Fruit fly (Drosophila melanogaster): ENCODE data around the gene EloA.

Gene EloA

dm6 chr3R:23228605-23229264 is 22.6 kb upstream of the EloA start (continued):
- TF ChIP-seq vvl (GFP tag; IDR thresholded peaks at IDR 0.05) (peak; percentile 71; the same call in 1 of the 2 replicates), sisA (GFP tag; IDR thresholded peaks at IDR 0.05) (no peak), bcd (GFP tag; optimal IDR thresholded peaks at IDR 0.05) (peak; percentile 33), CG2129 (GFP tag; IDR thresholded peaks at IDR 0.05; ENCODE audit: partially characterized antibody) (no peak), ase (GFP tag; IDR thresholded peaks at IDR 0.05) (no peak), ssp (GFP tag; IDR thresholded peaks at IDR 0.05) (no peak), cg (GFP tag; optimal IDR thresholded peaks at IDR 0.05) (no peak), CG31365 (tag; optimal IDR thresholded peaks at IDR 0.05) (peak; percentile 29), Mes4 (GFP tag; optimal IDR thresholded peaks at IDR 0.05) (no peak), ERR (GFP tag; optimal IDR thresholded peaks at IDR 0.05) (peak; percentile 6), Vsx1 (GFP tag; optimal IDR thresholded peaks at IDR 0.05) (peak; percentile 25), CG12071 (GFP tag; optimal IDR thresholded peaks at IDR 0.05) (no peak), Adf1 (GFP tag; IDR thresholded peaks at IDR 0.05) (peak; percentile 27; the same call in 1 of the 2 replicates), sens-2 (GFP tag; IDR thresholded peaks at IDR 0.05) (no peak), caup (GFP tag; optimal IDR thresholded peaks at IDR 0.05; ENCODE audit: severe bottlenecking) (peak; percentile 12), trh (GFP tag; optimal IDR thresholded peaks at IDR 0.05) (no peak), kah (GFP tag; optimal IDR thresholded peaks at IDR 0.05) (no peak), Dll (GFP tag; IDR thresholded peaks at IDR 0.05; ENCODE audit: partially characterized antibody) (no peak), mirr (GFP tag; optimal IDR thresholded peaks at IDR 0.05) (peak; percentile 93), vfl (GFP tag; optimal IDR thresholded peaks at IDR 0.05) (peak; percentile 30), Trl (optimal IDR thresholded peaks at IDR 0.05) (peak in 1 of 2 experiments; percentile 74), Trl (GFP tag; optimal IDR thresholded peaks at IDR 0.05) (no peak), org-1 (GFP tag; optimal IDR thresholded peaks at IDR 0.05) (peak; percentile 26), tna (GFP tag; IDR thresholded peaks at IDR 0.05; ENCODE audit: partially characterized antibody) (no peak), dysf (GFP tag; IDR thresholded peaks at IDR 0.05) (peak; percentile 36; the same call in 2 of the 3 replicates), sug (tag; optimal IDR thresholded peaks at IDR 0.05) (peak; percentile 72), Fer1 (GFP tag; optimal IDR thresholded peaks at IDR 0.05) (peak; percentile 43), Dp (GFP tag; optimal IDR thresholded peaks at IDR 0.05) (no peak), ac (GFP tag; optimal IDR thresholded peaks at IDR 0.05) (no peak), knrl (GFP tag; IDR thresholded peaks at IDR 0.05; ENCODE audit: partially characterized antibody) (no peak), GATAe (GFP tag; conservative IDR thresholded peaks at IDR 0.05) (no peak), Spps (tag; optimal IDR thresholded peaks at IDR 0.05) (no peak), CG15479 (GFP tag; optimal IDR thresholded peaks at IDR 0.05) (no peak), eve (GFP tag; optimal IDR thresholded peaks at IDR 0.05) (no peak), abd-A (tag; optimal IDR thresholded peaks at IDR 0.05) (peak; percentile 26), unpg (GFP tag; optimal IDR thresholded peaks at IDR 0.05) (no peak), CG4360 (GFP tag; IDR thresholded peaks at IDR 0.05) (no peak), CG6683 (GFP tag; optimal IDR thresholded peaks at IDR 0.05) (no peak), insv (GFP tag; optimal IDR thresholded peaks at IDR 0.05) (no peak), CG1792 (GFP tag; optimal IDR thresholded peaks at IDR 0.05) (no peak), lab (GFP tag; optimal IDR thresholded peaks at IDR 0.05) (peak; percentile 61), CG18619 (GFP tag; optimal IDR thresholded peaks at IDR 0.05) (peak; percentile 7), Dfd (GFP tag; optimal IDR thresholded peaks at IDR 0.05) (no peak), hkb (optimal IDR thresholded peaks at IDR 0.05) (no peak), hkb (GFP tag; IDR thresholded peaks at IDR 0.05) (no peak), Hand (GFP tag; optimal IDR thresholded peaks at IDR 0.05) (peak; percentile 23), CG32772 (GFP tag; IDR thresholded peaks at IDR 0.05) (no peak), CG12769 (tag; optimal IDR thresholded peaks at IDR 0.05) (peak; percentile 88), fd102C (GFP tag; optimal IDR thresholded peaks at IDR 0.05) (no peak), Tbp (GFP tag; optimal IDR thresholded peaks at IDR 0.05) (no peak)
